Worm (Caenorhabditis elegans) whole organism, L4/young adult: ENCODE results near the gene mib-1.

ENCODE experiments used
- W03F9.2 ChIP-seq: fragments of 150-350 bp; optimal IDR thresholded peaks from 2 replicates; lab custom pipeline; 2014; ENCODE audit warnings: missing biosample characterization, missing genetic modification characterization
- him-1 ChIP-seq: sonication (generic microtip); optimal IDR thresholded peaks from 2 replicates; lab custom pipeline; 2016; ENCODE audit warnings: missing genotype, missing genetic modification reagents, missing genetic modification characterization, missing compliant biosample characterization

- TF ChIP-seq him-1 (tag; lab: Kevin White, UChicago) (no peak), W03F9.2 (tag; lab: Kevin White, UChicago) (no peak)
Measured at ce11 chrIII:11237741-11238140, 52.7 kb downstream of the mib-1 start.
